Worm (Caenorhabditis elegans): ENCODE measurements around the gene R10F2.4.

DNA sequence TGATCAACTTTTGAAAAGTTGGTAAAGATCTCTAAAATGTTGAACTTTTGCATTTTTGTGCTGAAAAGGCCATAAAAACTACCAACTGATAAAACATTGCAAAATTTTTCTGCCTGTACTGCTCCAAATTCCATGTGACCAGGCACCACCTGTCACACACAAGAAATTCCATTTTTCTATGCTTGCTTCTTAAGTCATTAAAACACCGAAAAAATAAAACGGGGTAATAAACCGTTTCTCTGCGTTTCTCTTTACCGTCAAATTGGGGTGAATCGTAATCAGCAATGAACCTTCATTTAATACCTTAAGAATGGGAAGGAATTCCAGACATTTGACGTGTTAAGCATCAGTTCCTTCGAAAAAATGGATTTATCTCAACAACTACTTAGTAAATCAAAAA lies 52.7 kb downstream of the R10F2.4 start:
- TF ChIP-seq ama-1 (optimal IDR thresholded peaks at IDR 0.05) (no peak), pes-1 (GFP tag; IDR thresholded peaks at IDR 0.05) (no peak), hmg-4 (GFP tag; optimal IDR thresholded peaks at IDR 0.05) (no peak), ets-7 (tag; optimal IDR thresholded peaks at IDR 0.05) (no peak), aly-1 (tag; optimal IDR thresholded peaks at IDR 0.05) (no peak), sea-1 (GFP tag; conservative IDR thresholded peaks at IDR 0.05) (no peak), ceh-13 (GFP tag; optimal IDR thresholded peaks at IDR 0.05) (no peak)
